Worm (Caenorhabditis elegans): ENCODE data around the gene C18E9.7.

- TF ChIP-seq ama-1 (optimal IDR thresholded peaks at IDR 0.05) (no peak), hnd-1 (tag; optimal IDR thresholded peaks at IDR 0.05) (no peak), flt-1 (GFP tag; IDR thresholded peaks at IDR 0.05) (no peak), ceh-13 (GFP tag; optimal IDR thresholded peaks at IDR 0.05) (no peak), ets-7 (tag; optimal IDR thresholded peaks at IDR 0.05) (no peak), tbx-37 (GFP tag; conservative IDR thresholded peaks at IDR 0.05) (no peak), F13C5.2 (tag; optimal IDR thresholded peaks at IDR 0.05) (no peak), hmg-4 (GFP tag; optimal IDR thresholded peaks at IDR 0.05) (no peak), pes-1 (GFP tag; IDR thresholded peaks at IDR 0.05) (no peak), aly-1 (tag; optimal IDR thresholded peaks at IDR 0.05) (no peak), sea-1 (GFP tag; conservative IDR thresholded peaks at IDR 0.05) (no peak), B0310.2 (tag; optimal IDR thresholded peaks at IDR 0.05) (no peak), scrt-1 (GFP tag; IDR thresholded peaks at IDR 0.05) (no peak), ceh-36 (tag; optimal IDR thresholded peaks at IDR 0.05) (no peak)
These were observed 7.7 kb upstream of the C18E9.7 start for ce11 chrII:8990267-8990666.

All from whole organism, early embryonic.